Fruit fly (Drosophila melanogaster) S2 (cell line): ENCODE data around the gene CG6695.

ENCODE experiments used
- CG8478 ChIP-seq: fragments of >200 bp; optimal IDR thresholded peaks from 2 replicates; lab custom pipeline; 2018
- CTCF ChIP-seq, 2 experiments: fragments of >200 bp; optimal IDR thresholded peaks; 2 replicates each; lab custom pipeline; 2018

CG6695 gene

dm6 chr3R:24654770-24655322 lies at the start of gene CG6695, which contains the start of gene CG31125:
CG6695 (plus strand) TSS chr3R:24655160.
CG31125 (minus strand) TSS chr3R:24654820.
- TF ChIP-seq CG8478 = no peak
- peak in 1 of 2 experiments; percentile 16 for TF ChIP-seq CTCF (optimal IDR thresholded peaks at IDR 0.05; lab: Kevin White, UChicago)

DNA sequence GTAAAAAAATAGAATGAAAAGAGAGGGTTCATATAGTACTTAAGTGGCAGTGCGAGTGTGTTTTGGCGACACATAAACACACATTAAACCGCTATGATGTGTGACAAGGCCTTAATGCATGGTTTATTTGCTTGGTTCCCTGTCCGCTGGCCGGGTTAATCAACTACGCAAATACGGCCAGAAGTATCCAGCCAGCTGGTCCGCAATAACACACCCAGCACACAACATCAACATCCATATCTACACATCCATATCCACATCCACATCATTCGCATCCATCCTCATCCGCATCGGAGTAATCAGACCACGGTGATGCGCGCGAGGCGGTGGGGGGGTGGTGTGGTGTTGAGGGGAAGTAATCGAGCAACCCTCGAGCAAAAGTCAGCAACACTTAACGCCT lies 48.1 kb upstream of the CG6695 start:
- TF ChIP-seq CG8478 = no peak
- TF ChIP-seq CTCF (optimal IDR thresholded peaks at IDR 0.05; lab: Kevin White, UChicago) = no peak

dm6 chr3R:24608316-24608715 lies 46.6 kb upstream of the CG6695 start:
- no peak for TF ChIP-seq CTCF (optimal IDR thresholded peaks at IDR 0.05; lab: Kevin White, UChicago)
- TF ChIP-seq CG8478 = no peak

DNA sequence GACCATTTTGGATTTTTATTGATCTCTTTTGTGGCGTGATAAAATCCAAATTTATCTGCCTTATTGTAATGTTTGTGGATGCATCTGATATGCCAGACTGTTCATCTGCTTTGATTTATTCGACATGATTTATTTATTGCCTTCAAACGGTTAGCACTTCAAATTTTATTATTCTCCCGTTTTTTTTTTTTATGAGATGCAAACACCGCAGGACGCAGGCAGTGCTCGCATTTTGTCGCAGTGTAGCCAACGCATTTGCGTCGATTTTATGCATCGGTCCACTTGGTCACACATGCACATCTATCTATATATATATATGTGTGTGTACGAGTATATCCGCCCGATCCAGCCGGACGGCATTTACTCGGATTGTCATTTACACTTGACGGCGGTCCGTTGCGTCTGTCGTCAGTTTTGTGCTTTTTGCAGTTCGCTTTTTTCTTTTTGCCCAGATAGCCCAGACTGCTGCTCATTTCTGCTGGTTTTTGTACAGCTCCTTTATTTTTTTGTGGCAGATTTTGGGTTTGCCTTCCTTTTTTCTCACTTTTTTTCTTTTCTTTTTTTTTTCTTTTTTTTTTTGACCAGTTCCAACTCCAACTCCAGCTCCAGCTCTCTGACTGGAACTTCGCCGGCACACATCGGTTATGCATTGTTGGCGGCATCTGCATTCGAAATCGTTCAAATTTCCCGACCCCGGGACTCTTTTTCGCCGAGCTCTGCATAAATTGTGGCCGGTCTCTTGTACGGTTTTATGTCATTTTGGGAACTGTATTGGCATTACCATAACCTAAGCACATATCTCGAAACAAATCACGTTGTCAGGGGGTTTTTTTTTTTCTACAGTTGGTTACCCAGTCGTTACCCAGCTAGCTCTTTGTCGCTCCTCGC lies 40.9 kb upstream of the CG6695 start:
- TF ChIP-seq CTCF (optimal IDR thresholded peaks at IDR 0.05; lab: Kevin White, UChicago) (no peak), CG8478 (no peak)

- TF ChIP-seq CG8478 (no peak), CTCF (optimal IDR thresholded peaks at IDR 0.05; lab: Kevin White, UChicago) (no peak)
Observed at dm6 chr3R:24614707-24615022, 40.3 kb upstream of the CG6695 start.

DNA sequence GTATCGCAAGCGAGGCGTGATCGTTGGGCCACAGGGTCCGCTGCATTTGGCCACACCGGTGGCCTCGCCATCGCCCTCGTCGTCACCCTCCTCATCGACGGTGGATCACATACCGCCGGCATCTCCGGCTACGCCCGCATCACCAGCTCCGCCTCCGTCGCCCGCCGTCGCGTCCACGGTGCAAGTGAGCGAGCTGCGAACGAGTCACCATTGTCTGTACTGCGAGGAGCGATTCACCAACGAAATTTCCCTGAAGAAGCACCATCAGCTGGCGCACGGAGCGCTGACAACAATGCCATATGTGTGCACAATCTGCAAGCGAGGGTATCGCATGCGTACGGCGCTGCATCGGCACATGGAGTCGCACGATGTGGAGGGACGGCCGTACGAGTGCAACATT lies 34.4 kb upstream of the CG6695 start:
- TF ChIP-seq CTCF (optimal IDR thresholded peaks at IDR 0.05; lab: Kevin White, UChicago) (no peak), CG8478 (no peak)

DNA sequence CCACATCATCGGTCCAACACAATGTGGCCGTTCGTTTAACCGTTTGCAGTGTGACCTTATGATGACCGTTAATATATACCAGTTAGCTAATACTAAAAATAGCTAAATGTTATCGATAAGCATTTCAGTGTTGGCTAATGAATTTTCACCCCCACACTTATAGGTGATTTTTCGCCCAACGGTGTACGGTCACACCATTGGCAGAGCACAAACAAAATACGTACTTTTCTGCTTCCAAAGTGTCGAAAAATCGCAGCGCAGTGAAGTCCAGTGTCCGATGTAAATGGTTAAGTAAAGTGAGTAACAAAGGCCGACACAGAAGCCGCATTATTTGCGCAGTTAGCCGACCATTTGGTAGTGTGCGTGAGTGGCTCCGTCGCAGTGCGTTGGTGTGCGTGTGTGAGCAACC lies 29.4 kb upstream of the CG6695 start, which contains the start of the genes Syx18 and atl:
Gene Syx18 (minus strand): TSS at position 46 of the 409 bp plus-strand sequence.
Gene atl (plus strand): TSS at position 155 of the 409 bp plus-strand sequence.
- TF ChIP-seq CG8478 = no peak
- peak; percentile 2 to 4 for TF ChIP-seq CTCF (optimal IDR thresholded peaks at IDR 0.05; lab: Kevin White, UChicago)

DNA sequence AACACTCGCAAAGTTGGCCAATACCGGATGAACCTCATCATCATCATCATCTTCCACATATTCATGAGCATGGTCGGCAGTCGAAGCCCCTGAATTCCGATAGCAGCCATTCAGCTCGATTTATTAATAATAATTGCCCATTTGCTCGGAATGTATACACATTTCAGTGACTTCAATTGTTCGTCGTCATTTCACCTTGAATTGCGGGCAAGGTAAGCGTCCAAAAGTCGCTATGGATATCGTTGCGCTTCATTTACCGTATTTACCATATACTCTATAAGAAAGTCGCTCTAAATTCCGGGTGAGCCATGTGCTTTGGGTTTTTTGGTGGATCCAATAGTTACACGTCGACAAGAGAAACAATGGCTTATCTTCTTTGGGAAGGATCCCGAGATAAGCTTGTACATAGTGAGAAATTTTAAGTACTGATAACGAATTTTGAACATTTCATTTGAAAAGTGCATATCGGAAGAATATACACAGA lies 28.9 kb upstream of the CG6695 start:
- TF ChIP-seq CTCF (optimal IDR thresholded peaks at IDR 0.05; lab: Kevin White, UChicago) = no peak
- TF ChIP-seq CG8478 = no peak

- TF ChIP-seq CG8478 = no peak
- TF ChIP-seq CTCF (optimal IDR thresholded peaks at IDR 0.05; lab: Kevin White, UChicago) = no peak
Observed at dm6 chr3R:24626667-24627066, 28.3 kb upstream of the CG6695 start.

dm6 chr3R:24629877-24630808 lies 24.8 kb upstream of the CG6695 start, which contains the start of gene Wsck:
Wsck (minus strand) TSS chr3R:24630075.
- TF ChIP-seq CG8478 (peak; percentile 66), CTCF (optimal IDR thresholded peaks at IDR 0.05; lab: Kevin White, UChicago) (peak; percentile 33 to 61)

DNA sequence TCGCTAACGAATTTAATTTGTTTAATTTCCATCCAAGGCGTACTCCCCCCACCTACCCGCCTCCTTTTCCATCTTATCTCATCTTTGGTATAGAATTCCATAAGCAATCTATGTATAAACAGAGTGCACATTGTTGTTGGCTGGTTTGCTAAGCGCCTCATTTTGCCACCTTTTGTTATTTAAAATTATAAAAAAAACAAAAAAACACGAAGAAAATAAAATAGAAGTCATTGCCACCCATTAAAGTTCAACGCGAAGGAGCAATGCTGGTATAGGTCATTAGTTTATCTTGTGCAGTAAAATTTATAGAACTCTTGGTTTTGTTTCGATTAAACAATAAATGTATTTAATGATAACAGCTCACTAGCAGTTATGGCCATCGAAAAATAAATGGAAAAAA lies 20.6 kb upstream of the CG6695 start:
- TF ChIP-seq CG8478 (no peak), CTCF (optimal IDR thresholded peaks at IDR 0.05; lab: Kevin White, UChicago) (no peak)

DNA sequence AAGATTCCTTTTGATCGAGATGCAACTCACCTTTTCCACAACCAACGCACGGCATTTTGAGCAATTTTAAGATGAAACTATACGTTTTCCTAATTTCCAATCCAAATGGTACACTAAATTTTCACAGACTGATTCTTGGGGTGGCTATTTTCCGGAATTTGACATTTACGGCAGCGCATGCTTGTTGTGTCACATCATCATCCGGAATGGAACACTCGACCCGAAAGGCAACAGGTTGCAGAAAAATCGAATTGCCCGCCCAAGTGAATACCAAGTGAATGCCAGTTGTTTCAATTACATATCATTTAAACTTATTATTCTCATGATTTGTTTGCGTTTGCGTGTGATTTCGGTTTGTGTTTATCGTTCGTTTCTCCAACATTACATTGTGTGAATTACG lies 20.0 kb upstream of the CG6695 start, which contains the start of gene MtnF:
Gene MtnF (minus strand): TSS at position 209 of the 400 bp plus-strand sequence.
- TF ChIP-seq CTCF (optimal IDR thresholded peaks at IDR 0.05; lab: Kevin White, UChicago) (no peak), CG8478 (no peak)

DNA sequence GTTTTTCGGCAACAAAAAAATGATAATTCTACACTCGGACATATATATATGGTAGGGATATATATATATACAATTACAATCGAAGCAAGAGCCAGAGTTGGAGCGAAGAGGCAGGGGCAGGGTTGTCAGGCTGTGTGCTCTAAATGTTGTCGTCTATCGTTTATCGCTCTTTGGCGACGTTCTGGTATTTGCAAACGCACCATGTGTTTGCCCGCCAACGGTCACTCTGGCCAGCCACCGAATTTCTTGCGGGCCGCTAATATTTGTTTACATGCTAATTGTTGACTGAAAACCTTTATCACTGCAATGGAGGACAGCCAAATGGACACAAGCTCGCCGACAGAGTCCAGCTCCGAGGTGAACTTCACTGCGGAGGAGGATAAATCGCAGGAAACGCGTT lies 5.0 kb upstream of the CG6695 start, which contains the start of the genes puf and ash2:
Gene puf (minus strand): TSS at position 121 of the 400 bp plus-strand sequence.
Gene ash2 (plus strand): TSS at position 203 of the 400 bp plus-strand sequence.
- peak in 1 of 2 experiments; percentile 38 for TF ChIP-seq CTCF (optimal IDR thresholded peaks at IDR 0.05; lab: Kevin White, UChicago)
- no peak for TF ChIP-seq CG8478

DNA sequence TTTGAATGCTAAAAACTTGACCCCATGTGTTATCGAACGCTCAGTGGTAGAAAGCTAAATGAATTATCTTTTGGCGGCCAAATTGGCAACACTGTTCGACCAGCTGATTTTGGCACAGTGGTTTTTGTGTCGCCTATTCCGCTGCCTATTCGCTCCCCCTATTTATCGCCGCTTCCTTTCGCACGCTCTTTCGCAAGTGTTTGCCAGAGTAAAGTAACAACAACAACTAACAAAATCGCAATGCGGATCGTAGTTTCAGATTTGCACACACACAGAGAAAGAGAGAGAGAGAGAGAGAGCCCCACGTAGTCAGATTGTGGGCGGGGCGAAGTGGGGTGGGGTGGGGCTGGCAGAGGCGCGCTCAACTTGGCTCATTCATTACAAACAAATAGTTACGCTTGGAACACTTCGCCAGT lies 3.9 kb upstream of the CG6695 start:
- TF ChIP-seq CG8478 (no peak), CTCF (optimal IDR thresholded peaks at IDR 0.05; lab: Kevin White, UChicago) (no peak)
